Fruit fly (Drosophila melanogaster) whole organism, pupa: Measurements from ENCODE around the gene SmD1.

ENCODE experiments used
- CG10348 ChIP-seq: fragments of 200-800 bp; sonication (Bioruptor generic); IDR thresholded peaks from 2 replicates; pipeline ENCODE4 v1.3.6; 2022; ENCODE audit warnings: missing biosample characterization, missing genetic modification characterization
- CG12605 ChIP-seq: fragments of 200-800 bp; sonication (Bioruptor generic); IDR thresholded peaks from 2 replicates; pipeline ENCODE4 v1.3.6; 2022; ENCODE audit warnings: missing biosample characterization, missing genetic modification characterization
- CG13204 ChIP-seq: fragments of 200-800 bp; sonication (Bioruptor generic); optimal IDR thresholded peaks from 2 replicates; lab custom pipeline; 2018; ENCODE audit warnings: missing biosample characterization, mild to moderate bottlenecking, missing genetic modification characterization, moderate library complexity
- CG14655 ChIP-seq: fragments of 200-800 bp; sonication (Bioruptor generic); optimal IDR thresholded peaks from 3 replicates; lab custom pipeline; 2017; ENCODE audit warnings: mild to moderate bottlenecking, missing biosample characterization, missing genetic modification reagents, missing genetic modification characterization
- CG15710 ChIP-seq: fragments of 200-800 bp; sonication (Bioruptor generic); optimal IDR thresholded peaks from 2 replicates; lab custom pipeline; 2018; ENCODE audit warnings: missing biosample characterization, mild to moderate bottlenecking, missing genetic modification characterization, moderate library complexity
- CG17806 ChIP-seq: fragments of 200-800 bp; sonication (Bioruptor generic); optimal IDR thresholded peaks from 2 replicates; lab custom pipeline; 2018; ENCODE audit warnings: missing biosample characterization, mild to moderate bottlenecking, missing genetic modification characterization, moderate library complexity
- CG32121 ChIP-seq: fragments of 200-800 bp; sonication (Bioruptor generic); IDR thresholded peaks from 2 replicates; pipeline ENCODE4 v1.3.6; 2022; ENCODE audit warnings: missing biosample characterization, missing genetic modification characterization
- CG34367 ChIP-seq: fragments of 200-800 bp; sonication (Bioruptor generic); optimal IDR thresholded peaks from 2 replicates; lab custom pipeline; 2018; ENCODE audit warnings: missing biosample characterization, mild to moderate bottlenecking, missing genetic modification characterization
- CG4496 ChIP-seq: fragments of 200-800 bp; sonication (Bioruptor generic); IDR thresholded peaks from 3 replicates; pipeline ENCODE4 v1.3.6; 2022; ENCODE audit warnings: missing biosample characterization, missing genetic modification characterization
- CG8159 ChIP-seq: fragments of 200-800 bp; sonication (Bioruptor generic); optimal IDR thresholded peaks from 3 replicates; lab custom pipeline; 2018; ENCODE audit warnings: missing biosample characterization, mild to moderate bottlenecking, missing genetic modification characterization, moderate library complexity
- CG8301 ChIP-seq: fragments of 200-800 bp; sonication (Bioruptor generic); optimal IDR thresholded peaks from 2 replicates; lab custom pipeline; 2018; ENCODE audit warnings: missing biosample characterization, mild to moderate bottlenecking, missing genetic modification characterization
- CG9948 ChIP-seq: fragments of 200-800 bp; sonication (Bioruptor generic); optimal IDR thresholded peaks from 2 replicates; lab custom pipeline; 2018; ENCODE audit warnings: missing biosample characterization, mild to moderate bottlenecking, missing genetic modification characterization, moderate library complexity
- D1 ChIP-seq: fragments of 200-800 bp; sonication (Bioruptor generic); optimal IDR thresholded peaks from 2 replicates; lab custom pipeline; 2018; ENCODE audit warnings: missing biosample characterization, mild to moderate bottlenecking, missing genetic modification characterization, moderate library complexity
- EcR ChIP-seq: fragments of 200-800 bp; sonication (Bioruptor generic); optimal IDR thresholded peaks from 3 replicates; lab custom pipeline; 2019; ENCODE audit warnings: missing biosample characterization, missing genetic modification characterization, mild to moderate bottlenecking, moderate library complexity, missing genetic modification reagents
- Ets98B ChIP-seq: fragments of 200-800 bp; sonication (Bioruptor generic); IDR thresholded peaks from 2 replicates; pipeline ENCODE4 v1.3.6; 2022; ENCODE audit warnings: missing biosample characterization, missing genetic modification characterization
- Pif1A ChIP-seq: fragments of 200-800 bp; sonication (Bioruptor generic); optimal IDR thresholded peaks from 3 replicates; lab custom pipeline; 2016; ENCODE audit warnings: missing biosample characterization, missing genetic modification characterization
- Pif1B ChIP-seq: fragments of 200-800 bp; sonication (Bioruptor generic); optimal IDR thresholded peaks from 3 replicates; lab custom pipeline; 2016; ENCODE audit warnings: missing biosample characterization, missing genetic modification characterization
- Snoo ChIP-seq: fragments of 200-800 bp; sonication (Bioruptor generic); optimal IDR thresholded peaks from 3 replicates; lab custom pipeline; 2017; ENCODE audit warnings: missing biosample characterization, mild to moderate bottlenecking, missing genetic modification characterization, inconsistent platforms
- fd96Ca ChIP-seq: fragments of 200-800 bp; sonication (Bioruptor generic); IDR thresholded peaks from 3 replicates; pipeline ENCODE4 v1.3.6; 2022; ENCODE audit warnings: missing biosample characterization, missing genetic modification characterization
- gl ChIP-seq: fragments of 200-800 bp; sonication (Bioruptor generic); optimal IDR thresholded peaks from 2 replicates; lab custom pipeline; 2018; ENCODE audit warnings: missing biosample characterization, mild to moderate bottlenecking, missing genetic modification characterization
- rn ChIP-seq: fragments of 200-800 bp; sonication (Bioruptor generic); IDR thresholded peaks from 2 replicates; pipeline ENCODE4 v1.3.6; 2022; ENCODE audit warnings: missing biosample characterization, missing genetic modification characterization

SmD1 gene

dm6 chr3L:12703451-12704020 is 30.9 kb downstream of the SmD1 start:
- TF ChIP-seq CG8159 (tag; lab: Kevin White, UChicago) (peak; percentile 81), rn (GFP tag; lab: Robert Waterston, UW) (no peak), Snoo (tag; lab: Kevin White, UChicago) (peak; percentile 33), Ets98B (GFP tag; lab: Robert Waterston, UW) (no peak), CG4496 (no peak), CG14655 (GFP tag; lab: Kevin White, UChicago) (peak; percentile 50), gl (tag; lab: Kevin White, UChicago) (no peak), CG32121 (GFP tag; lab: Robert Waterston, UW) (no peak), CG17806 (tag; lab: Kevin White, UChicago) (peak; percentile 52), CG13204 (GFP tag; lab: Kevin White, UChicago) (no peak), CG15710 (tag; lab: Kevin White, UChicago) (peak; percentile 16), CG10348 (GFP tag; lab: Robert Waterston, UW) (no peak), Pif1A (GFP tag; lab: Kevin White, UChicago) (peak; percentile 27), fd96Ca (GFP tag; lab: Robert Waterston, UW) (no peak), CG9948 (tag; lab: Kevin White, UChicago) (peak; percentile 67), CG8301 (tag; lab: Kevin White, UChicago) (peak; percentile 0), D1 (tag; lab: Kevin White, UChicago) (peak; percentile 58), EcR (no peak), CG34367 (tag; lab: Kevin White, UChicago) (no peak), Pif1B (GFP tag; lab: Kevin White, UChicago) (peak; percentile 27), CG12605 (GFP tag; lab: Robert Waterston, UW) (no peak)
- TF ChIP-seq, all 21 proteins: peak for 10

DNA sequence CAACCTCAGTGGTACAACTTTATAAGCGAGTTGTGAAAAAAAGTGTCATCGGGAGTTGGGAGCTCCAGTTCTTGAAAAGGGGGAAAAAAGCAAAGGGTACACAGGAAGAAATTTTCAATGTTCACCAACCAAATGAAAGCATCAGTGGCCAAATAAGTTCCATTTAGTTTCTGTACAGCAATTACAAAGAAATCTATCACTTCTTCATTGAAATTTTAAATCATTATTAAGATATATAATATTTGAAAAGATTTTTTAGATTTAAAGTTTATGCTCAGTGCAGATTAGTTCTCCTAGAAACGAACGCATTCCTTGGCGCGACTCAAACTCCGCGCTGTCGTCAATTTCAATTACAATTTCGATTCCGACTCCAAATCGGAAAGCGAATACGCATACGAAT is 33.1 kb downstream of the SmD1 start:
- TF ChIP-seq CG12605 (GFP tag; lab: Robert Waterston, UW) (no peak), EcR (no peak), CG15710 (tag; lab: Kevin White, UChicago) (peak; percentile 48), CG32121 (GFP tag; lab: Robert Waterston, UW) (no peak), CG8159 (tag; lab: Kevin White, UChicago) (peak; percentile 34), CG8301 (tag; lab: Kevin White, UChicago) (no peak), CG17806 (tag; lab: Kevin White, UChicago) (peak; percentile 54), CG14655 (GFP tag; lab: Kevin White, UChicago) (peak; percentile 13), CG34367 (tag; lab: Kevin White, UChicago) (peak; percentile 33), CG9948 (tag; lab: Kevin White, UChicago) (peak; percentile 42)

dm6 chr3L:12700509-12700995 is 33.9 kb downstream of the SmD1 start:
- TF ChIP-seq CG17806 (tag; lab: Kevin White, UChicago) (no peak), Pif1A (GFP tag; lab: Kevin White, UChicago) (no peak), CG12605 (GFP tag; lab: Robert Waterston, UW) (no peak), CG14655 (GFP tag; lab: Kevin White, UChicago) (no peak), gl (tag; lab: Kevin White, UChicago) (no peak), CG34367 (tag; lab: Kevin White, UChicago) (no peak), CG8159 (tag; lab: Kevin White, UChicago) (no peak), CG8301 (tag; lab: Kevin White, UChicago) (no peak), rn (GFP tag; lab: Robert Waterston, UW) (no peak), CG10348 (GFP tag; lab: Robert Waterston, UW) (no peak), fd96Ca (GFP tag; lab: Robert Waterston, UW) (no peak), D1 (tag; lab: Kevin White, UChicago) (no peak), EcR (no peak), CG9948 (tag; lab: Kevin White, UChicago) (no peak), CG15710 (tag; lab: Kevin White, UChicago) (no peak)

DNA sequence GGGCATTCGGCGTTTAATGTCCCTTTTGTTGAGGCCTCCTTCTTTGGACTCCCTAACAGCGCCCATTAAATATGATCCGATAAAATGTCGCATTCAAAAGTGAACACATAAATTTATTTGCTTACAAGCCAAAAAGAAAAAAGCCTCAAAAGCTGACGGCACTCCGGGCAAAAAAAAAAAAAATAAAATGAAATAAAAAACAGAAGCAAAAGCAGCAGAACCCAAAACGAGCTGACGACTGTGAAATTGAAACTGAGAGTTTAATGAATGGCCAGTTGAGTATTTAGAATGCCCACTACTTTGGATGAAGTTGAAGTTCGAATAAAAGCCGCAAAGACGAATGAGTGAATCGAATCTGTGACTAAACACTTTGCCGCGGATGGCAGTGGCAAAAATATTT is 36.2 kb downstream of the SmD1 start:
- TF ChIP-seq Pif1A (GFP tag; lab: Kevin White, UChicago) (no peak), CG15710 (tag; lab: Kevin White, UChicago) (no peak), Snoo (tag; lab: Kevin White, UChicago) (no peak), Ets98B (GFP tag; lab: Robert Waterston, UW) (no peak), Pif1B (GFP tag; lab: Kevin White, UChicago) (no peak)

dm6 chr3L:12697531-12697930 is 36.9 kb downstream of the SmD1 start:
- TF ChIP-seq CG8301 (tag; lab: Kevin White, UChicago) (no peak), CG34367 (tag; lab: Kevin White, UChicago) (no peak)

- TF ChIP-seq CG8159 (tag; lab: Kevin White, UChicago) (no peak), Ets98B (GFP tag; lab: Robert Waterston, UW) (no peak), Snoo (tag; lab: Kevin White, UChicago) (no peak), CG8301 (tag; lab: Kevin White, UChicago) (no peak), D1 (tag; lab: Kevin White, UChicago) (no peak), CG10348 (GFP tag; lab: Robert Waterston, UW) (no peak), CG12605 (GFP tag; lab: Robert Waterston, UW) (no peak), rn (GFP tag; lab: Robert Waterston, UW) (no peak), CG15710 (tag; lab: Kevin White, UChicago) (no peak), gl (tag; lab: Kevin White, UChicago) (no peak), CG4496 (no peak)
Observed at dm6 chr3L:12696503-12696902, 37.9 kb downstream of the SmD1 start.
